Worm (Caenorhabditis elegans) whole organism, early embryonic: ENCODE measurements around the gene slc-9B.2.

Experiments
- F13C5.2 ChIP-seq: sonication (generic microtip); optimal IDR thresholded peaks from 2 replicates; lab custom pipeline; 2017; ENCODE audit warnings: mild to moderate bottlenecking, missing genetic modification characterization, inconsistent platforms, missing compliant biosample characterization
- ama-1 ChIP-seq: fragments of 150-350 bp; optimal IDR thresholded peaks from 2 replicates; lab custom pipeline; 2014
- flt-1 ChIP-seq: fragments of 200-800 bp; sonication (Bioruptor generic); IDR thresholded peaks from 2 replicates; pipeline ENCODE4 v1.3.6; 2022; ENCODE audit warnings: missing genetic modification characterization, missing compliant biosample characterization
- hmbx-1 ChIP-seq: sonication (generic microtip); optimal IDR thresholded peaks from 2 replicates; lab custom pipeline; 2016; ENCODE audit warnings: mild to moderate bottlenecking, missing genetic modification characterization, missing compliant biosample characterization
- hmg-4 ChIP-seq: fragments of 200-800 bp; sonication (Bioruptor generic); optimal IDR thresholded peaks from 2 replicates; lab custom pipeline; 2018; ENCODE audit warnings: mild to moderate bottlenecking, missing genetic modification characterization, missing compliant biosample characterization
- hnd-1 ChIP-seq: sonication (generic microtip); optimal IDR thresholded peaks from 2 replicates; lab custom pipeline; 2016; ENCODE audit warnings: missing genetic modification characterization, missing compliant biosample characterization
- pes-1 ChIP-seq: fragments of 200-800 bp; sonication (Bioruptor generic); IDR thresholded peaks from 2 replicates; pipeline ENCODE4 v1.3.6; 2022; ENCODE audit warnings: missing genetic modification reagents, missing genetic modification characterization, missing compliant biosample characterization
- scrt-1 ChIP-seq: fragments of 200-800 bp; sonication (Bioruptor generic); IDR thresholded peaks from 2 replicates; pipeline ENCODE4 v1.3.6; 2022; ENCODE audit warnings: missing genetic modification characterization, missing compliant biosample characterization
- sea-1 ChIP-seq: fragments of 200-800 bp; sonication (Bioruptor generic); conservative IDR thresholded peaks from 2 replicates; pipeline ENCODE4 v1.3.6; 2022; ENCODE audit warnings: missing genetic modification characterization, missing compliant biosample characterization

DNA sequence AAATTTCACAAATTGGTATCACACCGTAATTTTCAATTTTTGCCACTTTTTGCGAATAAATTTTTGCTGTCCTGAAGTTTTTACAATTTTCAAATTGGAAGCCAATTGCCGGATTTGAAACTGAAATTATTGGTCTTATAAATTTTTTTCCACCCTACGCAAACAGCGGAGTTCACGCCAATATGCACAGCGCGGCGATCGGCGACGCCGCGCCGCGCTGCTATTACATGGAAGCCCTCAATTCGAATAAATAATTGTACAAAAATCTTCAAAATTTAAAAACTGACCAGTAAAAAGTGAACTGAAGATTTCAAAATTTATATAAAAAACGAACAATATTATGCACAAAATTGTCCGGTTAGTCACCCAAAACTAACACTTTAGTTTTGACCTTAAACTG, 39.0 kb upstream of the slc-9B.2 start:
- TF ChIP-seq ama-1 (lab: Kevin White, UChicago) = no peak
- no peak for TF ChIP-seq hmg-4 (GFP tag; lab: Kevin White, UChicago)
- no peak for TF ChIP-seq scrt-1 (GFP tag; lab: Robert Waterston, UW)
- TF ChIP-seq hmbx-1 = no peak
- TF ChIP-seq pes-1 = no peak
- no peak for TF ChIP-seq F13C5.2 (tag; lab: Kevin White, UChicago)
- no peak for TF ChIP-seq flt-1
- TF ChIP-seq hnd-1 (tag; lab: Kevin White, UChicago) = no peak
- TF ChIP-seq sea-1 = no peak
